Worm (Caenorhabditis elegans): ENCODE measurements around the gene clec-158.

DNA sequence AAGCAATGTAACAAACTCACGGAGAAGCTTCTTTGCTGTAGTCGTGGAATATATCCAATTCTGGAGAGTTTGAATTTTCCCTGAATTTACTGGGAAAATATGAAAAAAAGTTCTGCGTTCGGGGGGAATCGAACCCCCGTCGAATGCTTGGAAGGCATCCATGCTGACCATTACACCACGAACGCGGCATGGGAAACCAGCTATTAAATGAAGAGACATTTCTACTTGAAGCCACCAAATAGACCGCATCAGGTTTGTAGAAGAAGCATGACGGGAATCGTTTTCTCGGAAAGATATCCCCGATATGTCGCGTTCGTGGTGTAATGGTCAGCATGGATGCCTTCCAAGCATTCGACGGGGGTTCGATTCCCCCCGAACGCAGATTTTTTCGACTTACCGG is 29.1 kb upstream of the clec-158 start:
- no peak for TF ChIP-seq ama-1 (optimal IDR thresholded peaks at IDR 0.05)
- no peak for TF ChIP-seq ceh-82 (tag; optimal IDR thresholded peaks at IDR 0.05)
- no peak for TF ChIP-seq ZK546.5 (tag; optimal IDR thresholded peaks at IDR 0.05)
- TF ChIP-seq dmd-4 (tag; optimal IDR thresholded peaks at IDR 0.05): no peak
- TF ChIP-seq fos-1 (tag; optimal IDR thresholded peaks at IDR 0.05): no peak
- no peak for TF ChIP-seq unc-62 (GFP tag; optimal IDR thresholded peaks at IDR 0.05)
- no peak for TF ChIP-seq nhr-11 (tag; optimal IDR thresholded peaks at IDR 0.05)
- no peak for TF ChIP-seq skn-1 (tag; optimal IDR thresholded peaks at IDR 0.05)

Measured in whole organism, L2 larva.